Worm (Caenorhabditis elegans): ENCODE data around the gene elo-4.

- no peak for TF ChIP-seq ceh-40 (GFP tag; IDR thresholded peaks at IDR 0.05)
- no peak for TF ChIP-seq F49E8.2 (tag; optimal IDR thresholded peaks at IDR 0.05; ENCODE audit: insufficient read depth)
- TF ChIP-seq Y67H2A.10 (GFP tag; conservative IDR thresholded peaks at IDR 0.05) = no peak
- no peak for TF ChIP-seq sea-2 (GFP tag; IDR thresholded peaks at IDR 0.05)
- no peak for TF ChIP-seq sdz-38 (tag; optimal IDR thresholded peaks at IDR 0.05)
- TF ChIP-seq B0019.2 (GFP tag; conservative IDR thresholded peaks at IDR 0.05) = no peak
- TF ChIP-seq him-1 (tag; optimal IDR thresholded peaks at IDR 0.05) = no peak
- TF ChIP-seq lin-35 (GFP tag; optimal IDR thresholded peaks at IDR 0.05) = no peak
- TF ChIP-seq snpc-4 (GFP tag; optimal IDR thresholded peaks at IDR 0.05) = no peak
- no peak for TF ChIP-seq snpc-4 (tag; optimal IDR thresholded peaks at IDR 0.05)
- TF ChIP-seq madf-3 (GFP tag; IDR thresholded peaks at IDR 0.05) = no peak
Measured at ce11 chrIII:9317601-9318000, 16.5 kb downstream of the elo-4 start.

Measured in whole organism, young adult.